Fruit fly (Drosophila melanogaster): ENCODE measurements around the gene Pp1-87B.
A peak's percentile ranks its signal among the peaks of the same experiment; 100 is the strongest.

Gene Pp1-87B

dm6 chr3R:12395880-12396279 is 29.8 kb downstream of the Pp1-87B start, which contains the start of the genes CG10096 and CG10097:
TSS of gene CG10096 (minus strand) at chr3R:12395980.
TSS of gene CG10097 (minus strand) at chr3R:12395980.
- TF ChIP-seq CG10348 (GFP tag; IDR thresholded peaks at IDR 0.05) (no peak), D1 (tag; optimal IDR thresholded peaks at IDR 0.05) (no peak), Pif1B (GFP tag; optimal IDR thresholded peaks at IDR 0.05) (no peak)

dm6 chr3R:12386965-12387364 is 38.8 kb downstream of the Pp1-87B start, which contains the start of gene CG33098:
TSS of gene CG33098 (plus strand) at chr3R:12387188.
- TF ChIP-seq CG32121 (GFP tag; IDR thresholded peaks at IDR 0.05) (no peak), CG17806 (tag; optimal IDR thresholded peaks at IDR 0.05) (no peak), Pif1A (GFP tag; optimal IDR thresholded peaks at IDR 0.05) (no peak), CG34367 (tag; optimal IDR thresholded peaks at IDR 0.05) (no peak), EcR (GFP tag; optimal IDR thresholded peaks at IDR 0.05) (no peak), Snoo (tag; optimal IDR thresholded peaks at IDR 0.05) (no peak), CG8301 (tag; optimal IDR thresholded peaks at IDR 0.05) (no peak), CG4496 (GFP tag; IDR thresholded peaks at IDR 0.05) (no peak), CG9948 (tag; optimal IDR thresholded peaks at IDR 0.05) (no peak), CG14655 (GFP tag; optimal IDR thresholded peaks at IDR 0.05) (no peak), Pif1B (GFP tag; optimal IDR thresholded peaks at IDR 0.05) (no peak), Ets98B (GFP tag; IDR thresholded peaks at IDR 0.05) (no peak), D1 (tag; optimal IDR thresholded peaks at IDR 0.05) (no peak), CG8159 (tag; optimal IDR thresholded peaks at IDR 0.05) (no peak), CG15710 (tag; optimal IDR thresholded peaks at IDR 0.05) (no peak), fd96Ca (GFP tag; IDR thresholded peaks at IDR 0.05) (no peak), CG13204 (GFP tag; optimal IDR thresholded peaks at IDR 0.05) (no peak), CG10348 (GFP tag; IDR thresholded peaks at IDR 0.05) (no peak), gl (tag; optimal IDR thresholded peaks at IDR 0.05) (no peak), CG12605 (GFP tag; IDR thresholded peaks at IDR 0.05) (no peak)

- TF ChIP-seq CG13204 (GFP tag; optimal IDR thresholded peaks at IDR 0.05) (no peak), CG14655 (GFP tag; optimal IDR thresholded peaks at IDR 0.05) (no peak), gl (tag; optimal IDR thresholded peaks at IDR 0.05) (no peak), CG15710 (tag; optimal IDR thresholded peaks at IDR 0.05) (no peak), Ets98B (GFP tag; IDR thresholded peaks at IDR 0.05) (no peak), Snoo (tag; optimal IDR thresholded peaks at IDR 0.05) (no peak), CG8301 (tag; optimal IDR thresholded peaks at IDR 0.05) (no peak), CG34367 (tag; optimal IDR thresholded peaks at IDR 0.05) (no peak), CG8159 (tag; optimal IDR thresholded peaks at IDR 0.05) (no peak), fd96Ca (GFP tag; IDR thresholded peaks at IDR 0.05) (no peak), D1 (tag; optimal IDR thresholded peaks at IDR 0.05) (no peak), Pif1B (GFP tag; optimal IDR thresholded peaks at IDR 0.05) (no peak), CG10348 (GFP tag; IDR thresholded peaks at IDR 0.05) (no peak), CG4496 (GFP tag; IDR thresholded peaks at IDR 0.05) (no peak), CG32121 (GFP tag; IDR thresholded peaks at IDR 0.05) (no peak), rn (GFP tag; IDR thresholded peaks at IDR 0.05) (no peak)
Observed at dm6 chr3R:12385949-12386348, 39.8 kb downstream of the Pp1-87B start, which contains the start of gene Sol1. TSS of gene Sol1 (plus strand) at chr3R:12386249.

- TF ChIP-seq CG15710 (tag; optimal IDR thresholded peaks at IDR 0.05): no peak
- no peak for TF ChIP-seq fd96Ca (GFP tag; IDR thresholded peaks at IDR 0.05)
- peak; percentile 84 for TF ChIP-seq CG4496 (GFP tag; IDR thresholded peaks at IDR 0.05)
- TF ChIP-seq Ets98B (GFP tag; IDR thresholded peaks at IDR 0.05): peak; percentile 12; the same call in 1 of the 2 replicates
Observed at dm6 chr3R:12384274-12384673, 41.4 kb downstream of the Pp1-87B start.

- TF ChIP-seq D1 (tag; optimal IDR thresholded peaks at IDR 0.05) (peak; percentile 71), gl (tag; optimal IDR thresholded peaks at IDR 0.05) (no peak)
Observed at dm6 chr3R:12383784-12384183, 41.9 kb downstream of the Pp1-87B start.

dm6 chr3R:12383036-12383435 is 42.7 kb downstream of the Pp1-87B start, which contains the start of gene GstD11:
TSS of gene GstD11 (plus strand) at chr3R:12383336.
- TF ChIP-seq fd96Ca (GFP tag; IDR thresholded peaks at IDR 0.05): no peak
- TF ChIP-seq CG13204 (GFP tag; optimal IDR thresholded peaks at IDR 0.05): no peak
- TF ChIP-seq CG32121 (GFP tag; IDR thresholded peaks at IDR 0.05): no peak
- no peak for TF ChIP-seq EcR (GFP tag; optimal IDR thresholded peaks at IDR 0.05)
- TF ChIP-seq CG14655 (GFP tag; optimal IDR thresholded peaks at IDR 0.05): no peak
- TF ChIP-seq D1 (tag; optimal IDR thresholded peaks at IDR 0.05): no peak
- no peak for TF ChIP-seq Snoo (tag; optimal IDR thresholded peaks at IDR 0.05)
- TF ChIP-seq gl (tag; optimal IDR thresholded peaks at IDR 0.05): no peak
- TF ChIP-seq CG12605 (GFP tag; IDR thresholded peaks at IDR 0.05): no peak
- no peak for TF ChIP-seq CG8301 (tag; optimal IDR thresholded peaks at IDR 0.05)
- no peak for TF ChIP-seq CG9948 (tag; optimal IDR thresholded peaks at IDR 0.05)
- TF ChIP-seq CG8159 (tag; optimal IDR thresholded peaks at IDR 0.05): no peak
- TF ChIP-seq Pif1A (GFP tag; optimal IDR thresholded peaks at IDR 0.05): no peak
- no peak for TF ChIP-seq rn (GFP tag; IDR thresholded peaks at IDR 0.05)
- no peak for TF ChIP-seq CG17806 (tag; optimal IDR thresholded peaks at IDR 0.05)

dm6 chr3R:12382563-12382962 is 43.2 kb downstream of the Pp1-87B start, which contains the start of gene CG10035:
TSS of gene CG10035 (minus strand) at chr3R:12382691.
- TF ChIP-seq CG12605 (GFP tag; IDR thresholded peaks at IDR 0.05) (no peak), EcR (GFP tag; optimal IDR thresholded peaks at IDR 0.05) (no peak), CG17806 (tag; optimal IDR thresholded peaks at IDR 0.05) (no peak), Pif1A (GFP tag; optimal IDR thresholded peaks at IDR 0.05) (no peak), CG8159 (tag; optimal IDR thresholded peaks at IDR 0.05) (no peak), rn (GFP tag; IDR thresholded peaks at IDR 0.05) (no peak), CG32121 (GFP tag; IDR thresholded peaks at IDR 0.05) (no peak)

Data from whole organism, pupa.